Worm (Caenorhabditis elegans) whole organism, L3 larva: ENCODE data around the gene Y57A10A.14.

Source experiments
- R02D3.7 ChIP-seq: fragments of 150-350 bp; optimal IDR thresholded peaks from 2 replicates; lab custom pipeline; 2014; ENCODE audit warnings: missing biosample characterization, missing genetic modification characterization
- ZK546.5 ChIP-seq: sonication (generic microtip); optimal IDR thresholded peaks from 2 replicates; lab custom pipeline; 2017; ENCODE audit warnings: missing biosample characterization, missing genetic modification characterization
- aly-2 ChIP-seq: fragments of 150-350 bp; optimal IDR thresholded peaks from 2 replicates; lab custom pipeline; 2014; ENCODE audit warnings: missing biosample characterization, missing genetic modification characterization
- ama-1 ChIP-seq: fragments of 150-350 bp; optimal IDR thresholded peaks from 2 replicates; lab custom pipeline; 2018
- ceh-28 ChIP-seq: fragments of 150-350 bp; optimal IDR thresholded peaks from 2 replicates; lab custom pipeline; 2014; ENCODE audit warnings: missing biosample characterization, missing genetic modification reagents, missing genetic modification characterization
- daf-12 ChIP-seq: fragments of 150-350 bp; optimal IDR thresholded peaks from 2 replicates; lab custom pipeline; 2014; ENCODE audit warnings: missing biosample characterization, missing genetic modification reagents, missing genetic modification characterization
- egl-5 ChIP-seq: fragments of 150-350 bp; optimal IDR thresholded peaks from 2 replicates; lab custom pipeline; 2017; ENCODE audit warnings: missing biosample characterization, missing genetic modification reagents, missing genetic modification characterization, inconsistent platforms
- elt-1 ChIP-seq: fragments of 150-350 bp; optimal IDR thresholded peaks from 2 replicates; lab custom pipeline; 2014; ENCODE audit warnings: missing biosample characterization, missing genetic modification characterization
- elt-2 ChIP-seq: sonication (generic microtip); optimal IDR thresholded peaks from 2 replicates; lab custom pipeline; 2016; ENCODE audit warnings: missing genetic modification reagents, mild to moderate bottlenecking, missing genetic modification characterization, missing compliant biosample characterization
- elt-3 ChIP-seq, 3 experiments: fragments of 150-350 bp in 1 of 3; sonication (generic microtip) in 2 of 3; optimal IDR thresholded peaks; 2 replicates in 2 of 3; 4 replicates in 1 of 3; lab custom pipeline; 2014 to 2017; ENCODE audit warnings: missing biosample characterization in 3 of 3, missing genetic modification characterization in 3 of 3
- eor-1 ChIP-seq, 2 experiments: fragments of 150-350 bp; optimal IDR thresholded peaks; 2 replicates each; lab custom pipeline; 2014 to 2018; ENCODE audit warnings: missing biosample characterization in 2 of 2, missing genetic modification characterization in 2 of 2
- fkh-2 ChIP-seq: fragments of 150-350 bp; optimal IDR thresholded peaks from 2 replicates; lab custom pipeline; 2014; ENCODE audit warnings: missing biosample characterization, missing genetic modification reagents, missing genetic modification characterization
- fos-1 ChIP-seq: fragments of 150-350 bp; optimal IDR thresholded peaks from 2 replicates; lab custom pipeline; 2014; ENCODE audit warnings: missing biosample characterization, missing genetic modification characterization
- lin-15B ChIP-seq: fragments of 150-350 bp; optimal IDR thresholded peaks from 2 replicates; lab custom pipeline; 2014; ENCODE audit warnings: missing biosample characterization, missing genetic modification characterization
- lin-39 ChIP-seq: fragments of 150-350 bp; optimal IDR thresholded peaks from 2 replicates; lab custom pipeline; 2018; ENCODE audit warnings: missing biosample characterization, missing genetic modification reagents, missing genetic modification characterization
- lsy-12 ChIP-seq: sonication (generic microtip); optimal IDR thresholded peaks from 2 replicates; lab custom pipeline; 2016; ENCODE audit warnings: mild to moderate bottlenecking, missing genetic modification characterization, missing compliant biosample characterization
- mml-1 ChIP-seq: fragments of 150-350 bp; sonication (generic microtip); optimal IDR thresholded peaks from 3 replicates; lab custom pipeline; 2014; ENCODE audit warnings: missing biosample characterization, missing genetic modification characterization
- nfya-1 ChIP-seq: sonication (generic microtip); optimal IDR thresholded peaks from 2 replicates; lab custom pipeline; 2017; ENCODE audit warnings: missing genetic modification characterization, mild to moderate bottlenecking, missing compliant biosample characterization, antibody characterized with exemption, moderate library complexity; ENCODE audit not compliant: insufficient read depth
- nhr-12 ChIP-seq: fragments of 150-350 bp; optimal IDR thresholded peaks from 2 replicates; lab custom pipeline; 2014; ENCODE audit warnings: missing biosample characterization, missing genetic modification characterization
- nhr-23 ChIP-seq: fragments of 150-350 bp; optimal IDR thresholded peaks from 2 replicates; lab custom pipeline; 2014; ENCODE audit warnings: missing biosample characterization, missing genetic modification reagents, missing genetic modification characterization
- nhr-25 ChIP-seq: sonication (generic microtip); optimal IDR thresholded peaks from 2 replicates; lab custom pipeline; 2017; ENCODE audit warnings: missing biosample characterization, missing genetic modification characterization
- nhr-43 ChIP-seq: sonication (generic microtip); optimal IDR thresholded peaks from 2 replicates; lab custom pipeline; 2016; ENCODE audit warnings: mild to moderate bottlenecking, missing genetic modification characterization, missing compliant biosample characterization; ENCODE audit not compliant: poor library complexity, severe bottlenecking
- nhr-76 ChIP-seq: fragments of 150-350 bp; sonication (generic microtip); optimal IDR thresholded peaks from 5 replicates; lab custom pipeline; 2014; ENCODE audit warnings: missing biosample characterization, missing genetic modification characterization
- nhr-77 ChIP-seq: fragments of 150-350 bp; optimal IDR thresholded peaks from 2 replicates; lab custom pipeline; 2014; ENCODE audit warnings: missing biosample characterization, missing genetic modification characterization
- pha-4 ChIP-seq: fragments of 150-350 bp; optimal IDR thresholded peaks from 2 replicates; lab custom pipeline; 2014; ENCODE audit warnings: missing biosample characterization, missing genetic modification reagents, missing genetic modification characterization
- pqm-1 ChIP-seq: fragments of 150-350 bp; optimal IDR thresholded peaks from 2 replicates; lab custom pipeline; 2017; ENCODE audit warnings: missing biosample characterization, missing genetic modification characterization, inconsistent platforms
- skn-1 ChIP-seq: fragments of 150-350 bp; optimal IDR thresholded peaks from 2 replicates; lab custom pipeline; 2014; ENCODE audit warnings: missing biosample characterization, missing genetic modification characterization
- tbx-2 ChIP-seq: sonication (generic microtip); optimal IDR thresholded peaks from 2 replicates; lab custom pipeline; 2016; ENCODE audit warnings: mild to moderate bottlenecking, missing genetic modification characterization, missing compliant biosample characterization
- unc-39 ChIP-seq: sonication (generic microtip); optimal IDR thresholded peaks from 4 replicates; lab custom pipeline; 2017; ENCODE audit warnings: missing biosample characterization, missing genetic modification characterization
- zag-1 ChIP-seq: fragments of 150-350 bp; optimal IDR thresholded peaks from 2 replicates; lab custom pipeline; 2014; ENCODE audit warnings: missing biosample characterization, missing genetic modification characterization
- ztf-4 ChIP-seq: fragments of 150-350 bp; optimal IDR thresholded peaks from 2 replicates; lab custom pipeline; 2014; ENCODE audit warnings: missing biosample characterization, missing genetic modification characterization

Y57A10A.14 gene

DNA sequence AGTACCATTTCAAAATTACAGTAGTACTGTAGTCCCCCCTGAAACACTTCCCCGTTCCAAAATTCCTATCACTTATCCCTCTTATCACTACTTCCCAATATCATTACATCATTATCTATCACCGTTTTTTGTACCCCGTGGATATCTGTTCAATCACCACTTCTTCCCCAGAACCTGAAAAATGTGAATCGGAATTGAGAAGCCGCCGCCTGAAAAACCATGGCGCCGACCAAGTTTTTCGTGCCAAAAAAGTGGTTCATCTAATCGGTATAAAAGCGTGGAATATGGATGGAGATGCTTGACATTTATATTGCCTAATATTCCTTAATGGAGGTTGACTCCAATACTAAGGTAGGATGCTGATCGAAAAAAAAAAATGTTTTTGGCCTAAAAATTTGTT, 13.5 kb upstream of the Y57A10A.14 start, which contains the start of gene rol-1:
rol-1 (plus strand) TSS at position 301 of the 400 bp plus-strand sequence.
- TF ChIP-seq R02D3.7: no peak
- no peak for TF ChIP-seq elt-1 (tag; lab: Kevin White, UChicago)
- TF ChIP-seq eor-1 (tag; optimal IDR thresholded peaks at IDR 0.05; lab: Kevin White, UChicago): no peak
- no peak for TF ChIP-seq fos-1
- no peak for TF ChIP-seq lin-39
- TF ChIP-seq ztf-4 (tag; lab: Kevin White, UChicago): no peak
- TF ChIP-seq nhr-43 (tag; lab: Kevin White, UChicago): no peak
- TF ChIP-seq egl-5 (tag; lab: Kevin White, UChicago): no peak
- TF ChIP-seq elt-2: no peak

DNA sequence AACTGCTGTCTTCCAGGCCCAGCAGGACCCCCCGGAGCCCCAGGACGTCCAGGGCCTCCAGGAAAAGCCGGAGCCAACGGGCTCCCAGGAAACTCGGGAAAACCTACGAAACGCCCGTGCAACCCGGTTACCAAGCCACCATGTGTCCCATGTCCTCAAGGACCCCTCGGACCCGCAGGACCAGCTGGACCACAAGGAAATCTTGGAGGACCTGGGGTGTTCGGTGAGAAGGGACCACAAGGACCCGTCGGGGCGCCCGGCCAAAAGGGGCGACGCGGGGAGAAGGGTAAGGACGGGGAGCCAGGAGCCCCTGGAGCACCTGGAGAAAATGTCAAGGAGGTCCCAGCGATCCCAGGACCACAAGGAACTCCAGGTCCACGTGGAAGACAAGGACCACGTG, 10.3 kb upstream of the Y57A10A.14 start:
- no peak for TF ChIP-seq elt-3 (tag; optimal IDR thresholded peaks at IDR 0.05; lab: Kevin White, UChicago)
- no peak for TF ChIP-seq elt-1 (tag; lab: Kevin White, UChicago)
- no peak for TF ChIP-seq ceh-28 (tag; lab: Kevin White, UChicago)
- no peak for TF ChIP-seq nhr-23 (tag; lab: Kevin White, UChicago)
- TF ChIP-seq aly-2 (tag; lab: Kevin White, UChicago): no peak
- no peak for TF ChIP-seq mml-1
- TF ChIP-seq nhr-25 (tag; lab: Kevin White, UChicago): no peak
- TF ChIP-seq R02D3.7: no peak
- TF ChIP-seq nfya-1 (tag; lab: Kevin White, UChicago): no peak
- TF ChIP-seq fos-1: no peak
- no peak for TF ChIP-seq nhr-12 (tag; lab: Kevin White, UChicago)

DNA sequence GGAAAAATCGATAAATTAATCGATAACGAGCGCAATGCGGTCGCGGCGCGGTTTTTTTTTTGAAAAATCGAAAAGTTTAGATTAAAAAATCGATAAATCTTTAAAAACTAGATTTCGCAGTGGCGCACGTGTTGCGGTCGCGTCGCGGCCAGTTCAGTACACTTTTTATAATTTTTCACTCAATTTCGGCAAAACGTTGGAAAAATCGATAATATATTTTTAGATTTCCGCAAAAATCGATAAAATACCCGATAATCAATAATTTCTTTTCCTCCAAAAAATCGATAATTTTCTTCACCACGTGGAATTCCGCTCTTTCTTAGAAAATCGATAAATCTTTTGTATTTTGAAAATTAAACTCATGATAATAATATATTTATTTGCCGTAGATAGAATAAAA, 9.2 kb upstream of the Y57A10A.14 start:
- TF ChIP-seq skn-1 (tag; lab: Kevin White, UChicago) (no peak), fkh-2 (tag; lab: Kevin White, UChicago) (no peak), ZK546.5 (tag; lab: Kevin White, UChicago) (no peak), ceh-28 (tag; lab: Kevin White, UChicago) (peak; percentile 94)

DNA sequence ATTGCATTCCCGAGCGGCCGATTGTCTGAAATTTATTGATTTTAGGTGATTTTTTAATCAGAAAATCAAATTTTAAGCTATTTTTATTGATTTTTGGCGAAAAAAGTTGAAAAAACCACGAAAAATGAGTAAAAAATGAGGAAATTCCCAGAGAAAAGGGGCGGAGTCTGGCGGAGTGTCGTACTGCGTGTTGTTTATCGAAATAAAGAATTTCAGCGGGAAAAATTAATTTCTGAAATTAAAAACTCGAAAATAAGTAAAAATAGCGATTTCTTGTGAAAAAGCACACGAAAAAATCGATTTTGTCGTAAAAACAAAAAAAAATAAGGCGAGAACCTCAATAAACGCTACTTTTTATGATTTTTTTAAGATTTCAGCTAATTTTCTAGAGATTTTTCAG, 880 bp upstream of the Y57A10A.14 start, which contains the start of gene Y57A10A.13:
Y57A10A.13 (minus strand) TSS at position 46 of the 400 bp plus-strand sequence.
- peak; percentile 7 for TF ChIP-seq lin-15B (tag; lab: Kevin White, UChicago)
- TF ChIP-seq tbx-2 (tag; lab: Kevin White, UChicago): no peak
- no peak for TF ChIP-seq daf-12
- peak; percentile 21 for TF ChIP-seq pha-4 (tag; lab: Kevin White, UChicago)
- TF ChIP-seq ama-1 (lab: Kevin White, UChicago): no peak
- TF ChIP-seq nfya-1 (tag; lab: Kevin White, UChicago): peak; percentile 28
- TF ChIP-seq mml-1: no peak

DNA sequence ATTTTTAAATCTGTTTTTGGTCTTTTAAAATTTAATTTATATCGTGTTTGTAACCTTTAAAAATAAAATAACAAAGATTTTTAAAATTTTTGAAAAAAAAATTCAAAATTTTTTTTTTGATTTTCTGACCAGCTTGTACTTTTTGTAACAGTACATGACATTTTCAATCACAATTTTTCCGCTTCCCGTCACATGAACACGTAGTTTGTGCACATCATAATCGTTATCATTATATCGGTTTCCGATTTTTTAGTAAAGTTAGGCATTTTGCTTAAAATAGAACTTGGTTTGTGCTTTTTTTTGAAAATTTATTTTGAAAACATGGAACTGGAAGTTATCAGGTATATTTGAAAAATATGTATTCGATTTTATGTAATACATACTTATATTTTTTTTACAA, 989 bp downstream of the Y57A10A.14 start:
- TF ChIP-seq pqm-1 (peak; percentile 24), nhr-76 (tag; lab: Kevin White, UChicago) (peak; percentile 71), elt-2 (peak; percentile 68), lsy-12 (tag; lab: Kevin White, UChicago) (no peak)

DNA sequence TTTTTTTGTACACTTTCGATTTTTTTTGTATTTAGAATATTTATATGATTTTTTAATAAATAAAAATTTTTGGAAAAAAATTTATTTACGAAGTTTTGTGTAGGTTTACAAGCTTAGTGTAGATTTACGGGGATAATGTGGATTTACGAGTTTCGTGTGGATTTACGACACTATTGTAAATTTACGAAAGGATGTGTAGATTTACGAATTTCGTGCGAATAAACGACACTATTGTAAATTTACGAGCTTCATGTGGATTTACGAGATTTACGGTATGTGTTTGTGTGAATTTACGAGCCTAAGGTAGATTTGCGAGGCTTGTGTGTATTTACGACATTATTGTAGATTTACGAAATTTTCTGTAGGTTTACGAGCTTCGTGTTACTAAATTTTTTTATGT, 3.5 kb downstream of the Y57A10A.14 start:
- TF ChIP-seq unc-39 (tag; lab: Kevin White, UChicago) (no peak), tbx-2 (tag; lab: Kevin White, UChicago) (no peak), elt-1 (tag; lab: Kevin White, UChicago) (no peak), lin-15B (tag; lab: Kevin White, UChicago) (no peak), R02D3.7 (peak; percentile 64), zag-1 (tag; lab: Kevin White, UChicago) (no peak), pqm-1 (peak; percentile 8), nhr-77 (no peak)

DNA sequence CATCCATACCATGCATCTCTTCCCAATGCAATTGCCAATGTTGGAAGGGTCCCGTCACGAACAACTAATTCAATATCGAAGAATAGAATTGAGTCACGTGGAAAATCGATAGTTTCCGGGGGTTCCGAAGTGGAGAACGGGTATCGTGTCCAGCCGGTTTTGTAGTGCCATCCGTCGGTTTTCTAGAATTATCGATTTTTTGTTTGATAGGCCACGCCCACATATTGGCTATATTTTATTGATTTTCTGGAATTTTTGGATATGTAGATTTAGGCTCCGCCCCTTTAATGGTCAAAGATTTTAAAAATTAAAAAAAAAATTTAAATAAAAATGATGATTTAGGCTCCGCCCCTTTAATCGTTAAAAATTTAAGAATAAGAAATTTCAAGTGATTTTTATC, 13.5 kb downstream of the Y57A10A.14 start:
- TF ChIP-seq ceh-28 (tag; lab: Kevin White, UChicago) (peak; percentile 62), R02D3.7 (no peak)
